Fruit fly (Drosophila melanogaster): ENCODE data around the gene NP15.6.

dm6 chr3R:19027165-19027564 is at the start of gene NP15.6:
- no peak for TF ChIP-seq ovo (GFP tag; optimal IDR thresholded peaks at IDR 0.05)
- no peak for TF ChIP-seq CG33017 (tag; optimal IDR thresholded peaks at IDR 0.05)
- TF ChIP-seq CG11617 (GFP tag; optimal IDR thresholded peaks at IDR 0.05): no peak
